Fruit fly (Drosophila melanogaster): ENCODE data around the gene CREG.
A peak's percentile ranks its signal among the peaks of the same experiment; 100 is the strongest.

CREG gene

dm6 chr3R:17371094-17371493 lies 23.3 kb downstream of the CREG start (continued):
- TF ChIP-seq fd102C (GFP tag; optimal IDR thresholded peaks at IDR 0.05), result no peak
- no peak for TF ChIP-seq chinmo (GFP tag; IDR thresholded peaks at IDR 0.05; ENCODE audit: partially characterized antibody)
- no peak for TF ChIP-seq esg (GFP tag; conservative IDR thresholded peaks at IDR 0.05)
- TF ChIP-seq ttk (GFP tag; IDR thresholded peaks at IDR 0.05), result 0 out of 2 replicates have a peak, but pooled peaks have one; percentile 25
- no peak for TF ChIP-seq shn (GFP tag; optimal IDR thresholded peaks at IDR 0.05)
- peak; percentile 54; the same call in 1 of the 2 replicates for TF ChIP-seq HLH3B (GFP tag; IDR thresholded peaks at IDR 0.05)
- no peak for TF ChIP-seq Doc3 (GFP tag; IDR thresholded peaks at IDR 0.05; ENCODE audit: partially characterized antibody)
- TF ChIP-seq CG7556 (GFP tag; optimal IDR thresholded peaks at IDR 0.05), result peak; percentile 52
- no peak for TF ChIP-seq CkIIα-i1 (GFP tag; IDR thresholded peaks at IDR 0.05)
- TF ChIP-seq Sox100B (GFP tag; optimal IDR thresholded peaks at IDR 0.05), result no peak
- TF ChIP-seq GATAe (GFP tag; conservative IDR thresholded peaks at IDR 0.05), result no peak
- TF ChIP-seq mld (GFP tag; IDR thresholded peaks at IDR 0.05; ENCODE audit: partially characterized antibody), result no peak
- TF ChIP-seq tio (GFP tag; optimal IDR thresholded peaks at IDR 0.05), result no peak
- TF ChIP-seq Neu2 (GFP tag; optimal IDR thresholded peaks at IDR 0.05; ENCODE audit: borderline replicate concordance), result no peak
- TF ChIP-seq CG4854 (GFP tag; optimal IDR thresholded peaks at IDR 0.05), result no peak
- no peak for TF ChIP-seq CG14050 (GFP tag; IDR thresholded peaks at IDR 0.05)
- TF ChIP-seq CG9932 (GFP tag; IDR thresholded peaks at IDR 0.05), result no peak
- TF ChIP-seq btn (GFP tag; optimal IDR thresholded peaks at IDR 0.05), result no peak
- no peak for TF ChIP-seq Dll (GFP tag; IDR thresholded peaks at IDR 0.05; ENCODE audit: partially characterized antibody)
- TF ChIP-seq CG8924 (tag; optimal IDR thresholded peaks at IDR 0.05), result no peak
- TF ChIP-seq NC2α (GFP tag; optimal IDR thresholded peaks at IDR 0.05), result no peak
- peak; percentile 49 for TF ChIP-seq dmrt99B (tag; optimal IDR thresholded peaks at IDR 0.05)
- TF ChIP-seq CG32767 (GFP tag; IDR thresholded peaks at IDR 0.05), result no peak
- peak; percentile 64 for TF ChIP-seq CG12769 (tag; optimal IDR thresholded peaks at IDR 0.05)
- TF ChIP-seq CG6683 (GFP tag; optimal IDR thresholded peaks at IDR 0.05), result no peak
- no peak for TF ChIP-seq slp2 (GFP tag; optimal IDR thresholded peaks at IDR 0.05)
- no peak for TF ChIP-seq CG2875 (GFP tag; optimal IDR thresholded peaks at IDR 0.05)
- TF ChIP-seq CG7987 (GFP tag; optimal IDR thresholded peaks at IDR 0.05), result no peak
- no peak for TF ChIP-seq bbx (GFP tag; IDR thresholded peaks at IDR 0.05; ENCODE audit: partially characterized antibody)
- TF ChIP-seq CG6272 (GFP tag; IDR thresholded peaks at IDR 0.05), result no peak
- no peak for TF ChIP-seq Nf-YC (tag; optimal IDR thresholded peaks at IDR 0.05)
- TF ChIP-seq CG4282 (GFP tag; optimal IDR thresholded peaks at IDR 0.05), result no peak
- TF ChIP-seq CG4820 (GFP tag; optimal IDR thresholded peaks at IDR 0.05), result no peak
- no peak for TF ChIP-seq wek (GFP tag; optimal IDR thresholded peaks at IDR 0.05)
- no peak for TF ChIP-seq sima (GFP tag; optimal IDR thresholded peaks at IDR 0.05)
- peak; percentile 48 for TF ChIP-seq cwo (GFP tag; optimal IDR thresholded peaks at IDR 0.05)
- TF ChIP-seq CG7357 (GFP tag; IDR thresholded peaks at IDR 0.05), result no peak
- 0 out of 2 replicates have a peak, but pooled peaks have one; percentile 14 for TF ChIP-seq Rx (GFP tag; IDR thresholded peaks at IDR 0.05)
- no peak for TF ChIP-seq rib (GFP tag; IDR thresholded peaks at IDR 0.05)
- no peak for TF ChIP-seq Nf-YB (GFP tag; optimal IDR thresholded peaks at IDR 0.05)
- no peak for TF ChIP-seq H15 (GFP tag; IDR thresholded peaks at IDR 0.05)
- TF ChIP-seq Ets97D (GFP tag; optimal IDR thresholded peaks at IDR 0.05), result no peak
- no peak for TF ChIP-seq dm (GFP tag; optimal IDR thresholded peaks at IDR 0.05)
- TF ChIP-seq caup (GFP tag; optimal IDR thresholded peaks at IDR 0.05; ENCODE audit: severe bottlenecking), result peak; percentile 26
- no peak for TF ChIP-seq CG3407 (GFP tag; optimal IDR thresholded peaks at IDR 0.05)
- peak; percentile 24 for TF ChIP-seq CG9817 (tag; optimal IDR thresholded peaks at IDR 0.05)
- no peak for TF ChIP-seq dpn (GFP tag; optimal IDR thresholded peaks at IDR 0.05)
- TF ChIP-seq amos (GFP tag; IDR thresholded peaks at IDR 0.05; ENCODE audit: partially characterized antibody), result no peak
- no peak for TF ChIP-seq CG8765 (GFP tag; IDR thresholded peaks at IDR 0.05)
- no peak for TF ChIP-seq zen2 (GFP tag; IDR thresholded peaks at IDR 0.05; ENCODE audit: partially characterized antibody)
- no peak for TF ChIP-seq Dfd (GFP tag; optimal IDR thresholded peaks at IDR 0.05)
